Worm (Caenorhabditis elegans) whole organism, L1 larva: ENCODE data around the gene sod-5.

Source experiments
- C04F5.9 ChIP-seq: sonication (generic microtip); optimal IDR thresholded peaks from 2 replicates; lab custom pipeline; 2016; ENCODE audit warnings: missing genetic modification characterization, missing compliant biosample characterization
- C16A3.4 ChIP-seq: fragments of 150-350 bp; optimal IDR thresholded peaks from 2 replicates; lab custom pipeline; 2014; ENCODE audit warnings: missing biosample characterization, missing genetic modification characterization
- C34B4.2 ChIP-seq: sonication (generic microtip); optimal IDR thresholded peaks from 2 replicates; lab custom pipeline; 2017; ENCODE audit warnings: mild to moderate bottlenecking, missing genetic modification characterization, missing compliant biosample characterization
- Y116A8C.19 ChIP-seq: sonication (generic microtip); optimal IDR thresholded peaks from 2 replicates; lab custom pipeline; 2016; ENCODE audit warnings: missing compliant biosample characterization, missing genetic modification characterization, borderline replicate concordance
- aha-1 ChIP-seq: fragments of 150-350 bp; optimal IDR thresholded peaks from 2 replicates; lab custom pipeline; 2014; ENCODE audit warnings: missing biosample characterization, missing genetic modification characterization
- blmp-1 ChIP-seq: fragments of 150-350 bp; optimal IDR thresholded peaks from 2 replicates; lab custom pipeline; 2014; ENCODE audit warnings: missing biosample characterization, missing genetic modification characterization
- ceh-8 ChIP-seq: fragments of 200-800 bp; sonication (Bioruptor generic); optimal IDR thresholded peaks from 2 replicates; lab custom pipeline; 2018; ENCODE audit warnings: mild to moderate bottlenecking, missing genetic modification characterization, moderate library complexity, missing compliant biosample characterization
- ceh-82 ChIP-seq, 3 experiments: fragments of 150-350 bp in 1 of 3; sonication (generic microtip) in 2 of 3; optimal IDR thresholded peaks; 2 replicates each; lab custom pipeline; 2014 to 2017; ENCODE audit warnings: missing biosample characterization in 3 of 3, missing genetic modification characterization in 3 of 3
- ceh-88 ChIP-seq: fragments of 200-800 bp; sonication (Bioruptor generic); IDR thresholded peaks from 2 replicates; pipeline ENCODE4 v1.3.6; 2022; ENCODE audit warnings: missing genetic modification characterization, missing compliant biosample characterization
- ceh-90 ChIP-seq: sonication (generic microtip); optimal IDR thresholded peaks from 2 replicates; lab custom pipeline; 2016; ENCODE audit warnings: missing genetic modification characterization, missing compliant biosample characterization
- dpl-1 ChIP-seq, 3 experiments: fragments of 150-350 bp in 2 of 3; sonication (generic microtip) in 1 of 3; optimal IDR thresholded peaks; 2 replicates each; lab custom pipeline; 2014 to 2017; ENCODE audit warnings: missing biosample characterization in 3 of 3, missing genetic modification characterization in 3 of 3, missing genetic modification reagents in 3 of 3
- efl-1 ChIP-seq, 4 experiments: fragments of 150-350 bp; optimal IDR thresholded peaks in 3 of 4; peaks in 1 of 4; 1 replicate in 1 of 4; 2 replicates in 3 of 4; lab custom pipeline; 2014; ENCODE audit warnings: missing biosample characterization in 2 of 4, missing genetic modification characterization in 2 of 4, missing genetic modification reagents in 2 of 4
- efl-3 ChIP-seq: fragments of 200-800 bp; sonication (Bioruptor generic); optimal IDR thresholded peaks from 2 replicates; lab custom pipeline; 2018; ENCODE audit warnings: mild to moderate bottlenecking, missing genetic modification characterization, missing compliant biosample characterization
- egl-13 ChIP-seq: sonication (generic microtip); optimal IDR thresholded peaks from 2 replicates; lab custom pipeline; 2016; ENCODE audit warnings: missing genotype, missing genetic modification reagents, missing genetic modification characterization, missing compliant biosample characterization
- egl-27 ChIP-seq, 2 experiments: fragments of 150-350 bp in 1 of 2; sonication (generic microtip); optimal IDR thresholded peaks; 3 replicates each; lab custom pipeline; 2017 to 2018; ENCODE audit warnings: missing biosample characterization in 2 of 2, missing genetic modification characterization in 2 of 2, missing genetic modification reagents in 2 of 2
- elt-3 ChIP-seq, 6 experiments: fragments of 150-350 bp in 1 of 6; sonication (generic microtip); optimal IDR thresholded peaks; 2 replicates each; lab custom pipeline; 2017 to 2018; ENCODE audit warnings: missing biosample characterization in 6 of 6, missing genetic modification characterization in 6 of 6, inconsistent platforms in 1 of 6
- fkh-10 ChIP-seq: sonication (generic microtip); optimal IDR thresholded peaks from 2 replicates; lab custom pipeline; 2017; ENCODE audit warnings: missing biosample characterization, missing genetic modification reagents, missing genetic modification characterization
- hlh-4 ChIP-seq: sonication (generic microtip); optimal IDR thresholded peaks from 2 replicates; lab custom pipeline; 2016; ENCODE audit warnings: mild to moderate bottlenecking, missing genetic modification characterization, missing compliant biosample characterization
- hpl-2 ChIP-seq: fragments of 150-350 bp; optimal IDR thresholded peaks from 2 replicates; lab custom pipeline; 2014; ENCODE audit warnings: missing biosample characterization, missing genetic modification reagents, missing genetic modification characterization
- lin-13 ChIP-seq: fragments of 150-350 bp; optimal IDR thresholded peaks from 2 replicates; lab custom pipeline; 2014; ENCODE audit warnings: missing biosample characterization, missing genetic modification reagents, missing genetic modification characterization
- lin-14 ChIP-seq: fragments of 200-800 bp; sonication (Bioruptor generic); optimal IDR thresholded peaks from 2 replicates; lab custom pipeline; 2018; ENCODE audit warnings: mild to moderate bottlenecking, missing genetic modification characterization, moderate library complexity, missing compliant biosample characterization
- lin-15B ChIP-seq: fragments of 150-350 bp; sonication (generic microtip); optimal IDR thresholded peaks from 3 replicates; lab custom pipeline; 2014; ENCODE audit warnings: missing biosample characterization, missing genetic modification characterization
- lin-35 ChIP-seq, 2 experiments: fragments of 150-350 bp; optimal IDR thresholded peaks; 2 replicates each; lab custom pipeline; 2014; ENCODE audit warnings: missing biosample characterization in 2 of 2, missing genetic modification characterization in 2 of 2, missing genetic modification reagents in 2 of 2
- lin-39 ChIP-seq: fragments of 150-350 bp; optimal IDR thresholded peaks from 2 replicates; lab custom pipeline; 2014; ENCODE audit warnings: missing biosample characterization, missing genetic modification reagents, missing genetic modification characterization
- lsy-2 ChIP-seq, 2 experiments: fragments of 150-350 bp; optimal IDR thresholded peaks; 2 replicates each; lab custom pipeline; 2014; ENCODE audit warnings: missing biosample characterization in 2 of 2, missing genetic modification characterization in 2 of 2
- mef-2 ChIP-seq: fragments of 150-350 bp; optimal IDR thresholded peaks from 2 replicates; lab custom pipeline; 2014; ENCODE audit warnings: missing biosample characterization, missing genetic modification characterization
- nhr-12 ChIP-seq: sonication (generic microtip); optimal IDR thresholded peaks from 2 replicates; lab custom pipeline; 2017; ENCODE audit warnings: missing biosample characterization, missing genetic modification characterization
- nhr-237 ChIP-seq: fragments of 150-350 bp; optimal IDR thresholded peaks from 2 replicates; lab custom pipeline; 2014; ENCODE audit warnings: missing biosample characterization, missing genetic modification characterization
- nhr-85 ChIP-seq: sonication (generic microtip); peaks from one replicate; lab custom pipeline; 2016; ENCODE audit warnings: missing genetic modification characterization, inconsistent platforms, missing compliant biosample characterization
- pqm-1 ChIP-seq: sonication (generic microtip); optimal IDR thresholded peaks from 3 replicates; lab custom pipeline; 2017; ENCODE audit warnings: missing biosample characterization, missing genetic modification characterization
- sox-4 ChIP-seq: sonication (generic microtip); optimal IDR thresholded peaks from 2 replicates; lab custom pipeline; 2016; ENCODE audit warnings: missing genetic modification characterization, missing compliant biosample characterization
- sup-37 ChIP-seq: fragments of 200-800 bp; sonication (Bioruptor generic); optimal IDR thresholded peaks from 2 replicates; lab custom pipeline; 2018; ENCODE audit warnings: mild to moderate bottlenecking, missing genetic modification characterization, missing compliant biosample characterization
- swsn-7 ChIP-seq: sonication (generic microtip); optimal IDR thresholded peaks from 2 replicates; lab custom pipeline; 2016; ENCODE audit warnings: missing genetic modification characterization, missing compliant biosample characterization
- tlp-1 ChIP-seq: fragments of 150-350 bp; optimal IDR thresholded peaks from 2 replicates; lab custom pipeline; 2014; ENCODE audit warnings: missing biosample characterization, missing genetic modification characterization
- unc-130 ChIP-seq: fragments of 150-350 bp; optimal IDR thresholded peaks from 2 replicates; lab custom pipeline; 2017; ENCODE audit warnings: missing biosample characterization, missing genetic modification characterization, inconsistent platforms
- unc-30 ChIP-seq: sonication (generic microtip); optimal IDR thresholded peaks from 2 replicates; lab custom pipeline; 2017; ENCODE audit warnings: missing biosample characterization, missing genetic modification characterization
- unc-86 ChIP-seq: sonication (generic microtip); optimal IDR thresholded peaks from 2 replicates; lab custom pipeline; 2016; ENCODE audit warnings: missing genetic modification characterization, missing compliant biosample characterization
- xbp-1 ChIP-seq: sonication (generic microtip); optimal IDR thresholded peaks from 2 replicates; lab custom pipeline; 2016; ENCODE audit warnings: missing genetic modification characterization, missing compliant biosample characterization
- zag-1 ChIP-seq: fragments of 150-350 bp; optimal IDR thresholded peaks from 2 replicates; lab custom pipeline; 2014; ENCODE audit warnings: missing biosample characterization, missing genetic modification characterization
- ztf-11 ChIP-seq, 2 experiments: sonication (generic microtip); optimal IDR thresholded peaks; 2 replicates each; lab custom pipeline; 2016 to 2017; ENCODE audit warnings: missing genetic modification characterization in 2 of 2, missing biosample characterization in 1 of 2, missing compliant biosample characterization in 1 of 2

Gene sod-5

ce11 chrII:4392526-4393057, 24.8 kb upstream of the sod-5 start, which contains the start of gene mlt-7:
Gene mlt-7, plus strand, starts transcription at chrII:4393007.
- TF ChIP-seq dpl-1 (GFP tag; optimal IDR thresholded peaks at IDR 0.05; lab: Kevin White, UChicago) (peak in 1 of 3 experiments; percentile 12), blmp-1 (peak; percentile 45), zag-1 (tag; lab: Kevin White, UChicago) (no peak), C34B4.2 (tag; lab: Kevin White, UChicago) (no peak), elt-3 (tag; optimal IDR thresholded peaks at IDR 0.05; lab: Kevin White, UChicago) (peak in 3 of 6 experiments; percentile 8 to 14 (median 10)), lin-14 (GFP tag; lab: Kevin White, UChicago) (peak; percentile 33), lin-35 (GFP tag; optimal IDR thresholded peaks at IDR 0.05; lab: Kevin White, UChicago) (peak in 1 of 2 experiments; percentile 18), lsy-2 (tag; optimal IDR thresholded peaks at IDR 0.05; lab: Kevin White, UChicago) (peak in 1 of 2 experiments; percentile 25), lin-13 (GFP tag; lab: Kevin White, UChicago) (no peak), nhr-85 (peak; percentile 66), ztf-11 (tag; optimal IDR thresholded peaks at IDR 0.05; lab: Kevin White, UChicago) (no peak), egl-13 (tag; lab: Kevin White, UChicago) (no peak), lin-15B (tag; lab: Kevin White, UChicago) (no peak), fkh-10 (GFP tag; lab: Kevin White, UChicago) (no peak), pqm-1 (no peak), efl-3 (GFP tag; lab: Kevin White, UChicago) (no peak)

DNA sequence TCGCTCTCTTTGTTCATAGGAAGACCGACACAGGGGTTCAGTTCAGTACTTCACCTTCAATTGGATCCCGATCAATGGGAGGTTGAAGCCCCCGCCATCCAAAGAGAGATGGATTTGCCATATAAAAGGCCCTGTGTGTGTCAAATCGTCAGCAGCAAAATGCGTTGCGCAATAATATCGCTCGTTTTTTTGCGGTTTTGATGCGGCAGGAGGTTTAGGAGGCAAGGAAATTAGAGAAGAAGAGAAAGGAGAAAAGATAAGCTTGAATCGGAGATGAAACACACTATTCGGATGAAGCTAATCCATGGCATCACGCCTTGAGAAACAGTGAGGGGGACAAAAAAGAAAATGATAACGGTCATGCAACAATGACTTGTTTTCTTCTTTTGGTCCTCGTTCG, 23.0 kb upstream of the sod-5 start:
- TF ChIP-seq blmp-1 (peak; percentile 48), sup-37 (no peak), nhr-237 (tag; lab: Kevin White, UChicago) (no peak), efl-1 (optimal IDR thresholded peaks at IDR 0.05; lab: Kevin White, UChicago) (no peak), efl-1 (GFP tag; optimal IDR thresholded peaks at IDR 0.05 in 1 of 2; lab: Kevin White, UChicago) (no peak)

DNA sequence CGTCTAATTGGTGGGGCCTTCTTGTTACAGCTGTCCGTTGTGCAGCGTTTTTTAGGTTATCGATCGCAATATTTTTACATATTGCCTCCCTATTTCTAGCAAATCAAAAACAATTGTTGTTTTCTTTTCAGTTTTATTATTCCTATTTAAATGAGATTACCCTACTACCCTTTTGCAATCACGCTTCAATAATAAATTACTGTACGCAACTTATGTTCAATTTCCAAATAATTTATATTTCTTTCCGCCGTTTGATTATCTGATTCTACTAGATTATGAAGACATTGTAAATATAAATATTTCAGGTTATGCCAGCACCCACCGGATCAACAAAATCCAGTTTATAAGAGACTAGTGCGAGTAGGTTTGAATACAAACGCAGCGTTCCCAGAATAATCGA, 12.1 kb upstream of the sod-5 start, which contains the start of gene ZK430.5:
Gene ZK430.5 (plus strand): TSS at position 301 of the 400 bp plus-strand sequence.
- TF ChIP-seq xbp-1 = no peak
- no peak for TF ChIP-seq hlh-4 (tag; lab: Kevin White, UChicago)
- TF ChIP-seq ceh-88 = no peak
- no peak for TF ChIP-seq C04F5.9
- no peak for TF ChIP-seq egl-13 (tag; lab: Kevin White, UChicago)
- no peak for TF ChIP-seq unc-130 (tag; lab: Kevin White, UChicago)
- no peak for TF ChIP-seq hpl-2
- no peak for TF ChIP-seq sox-4
- no peak for TF ChIP-seq lin-39 (tag; lab: Kevin White, UChicago)
- no peak for TF ChIP-seq C16A3.4 (tag; lab: Kevin White, UChicago)
- TF ChIP-seq tlp-1 (tag; lab: Kevin White, UChicago) = no peak
- no peak for TF ChIP-seq unc-30 (tag; lab: Kevin White, UChicago)
- TF ChIP-seq lin-14 (GFP tag; lab: Kevin White, UChicago) = no peak
- no peak for TF ChIP-seq aha-1 (tag; lab: Kevin White, UChicago)
- no peak for TF ChIP-seq ceh-82 (tag; optimal IDR thresholded peaks at IDR 0.05; lab: Kevin White, UChicago)
- TF ChIP-seq egl-27 (tag; optimal IDR thresholded peaks at IDR 0.05; lab: Kevin White, UChicago) = no peak
- no peak for TF ChIP-seq swsn-7 (tag; lab: Kevin White, UChicago)

DNA sequence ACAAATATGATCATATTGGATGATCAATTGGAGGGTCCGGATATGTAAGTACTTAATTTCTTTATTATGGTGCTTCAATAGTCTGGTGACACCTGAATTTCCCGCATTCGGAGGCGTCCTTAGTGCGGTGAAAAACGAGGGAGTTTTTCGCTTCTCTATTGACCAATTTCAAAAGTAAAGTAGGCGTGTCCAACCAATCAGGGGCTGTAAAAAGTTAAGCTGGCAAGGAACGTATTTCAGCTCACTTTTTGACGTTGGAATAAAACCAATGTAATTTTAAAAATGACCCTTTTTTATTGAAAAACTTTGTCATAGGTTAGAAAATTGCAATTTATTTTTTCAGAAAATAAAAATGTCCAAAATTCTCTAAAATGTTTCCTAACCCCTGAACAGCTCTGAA, 7.8 kb upstream of the sod-5 start:
- no peak for TF ChIP-seq Y116A8C.19 (tag; lab: Kevin White, UChicago)
- TF ChIP-seq ceh-90 (tag; lab: Kevin White, UChicago) = no peak
- TF ChIP-seq C04F5.9 = no peak
- no peak for TF ChIP-seq fkh-10 (GFP tag; lab: Kevin White, UChicago)
- no peak for TF ChIP-seq mef-2 (tag; lab: Kevin White, UChicago)
- no peak for TF ChIP-seq egl-27 (tag; optimal IDR thresholded peaks at IDR 0.05; lab: Kevin White, UChicago)
- no peak for TF ChIP-seq efl-1 (optimal IDR thresholded peaks at IDR 0.05; lab: Kevin White, UChicago)
- TF ChIP-seq efl-1 (GFP tag; optimal IDR thresholded peaks at IDR 0.05 in 1 of 2; lab: Kevin White, UChicago) = no peak
- TF ChIP-seq nhr-85 = no peak
- TF ChIP-seq ceh-8 (GFP tag; lab: Kevin White, UChicago) = no peak
- TF ChIP-seq zag-1 (tag; lab: Kevin White, UChicago) = no peak
- no peak for TF ChIP-seq hlh-4 (tag; lab: Kevin White, UChicago)
- no peak for TF ChIP-seq lin-39 (tag; lab: Kevin White, UChicago)
- no peak for TF ChIP-seq lsy-2 (tag; optimal IDR thresholded peaks at IDR 0.05; lab: Kevin White, UChicago)
- TF ChIP-seq unc-86 (tag; lab: Kevin White, UChicago) = no peak
- no peak for TF ChIP-seq nhr-12
